Fruit fly (Drosophila melanogaster): ENCODE measurements around the gene Nrx-1.

The Nrx-1 gene

DNA sequence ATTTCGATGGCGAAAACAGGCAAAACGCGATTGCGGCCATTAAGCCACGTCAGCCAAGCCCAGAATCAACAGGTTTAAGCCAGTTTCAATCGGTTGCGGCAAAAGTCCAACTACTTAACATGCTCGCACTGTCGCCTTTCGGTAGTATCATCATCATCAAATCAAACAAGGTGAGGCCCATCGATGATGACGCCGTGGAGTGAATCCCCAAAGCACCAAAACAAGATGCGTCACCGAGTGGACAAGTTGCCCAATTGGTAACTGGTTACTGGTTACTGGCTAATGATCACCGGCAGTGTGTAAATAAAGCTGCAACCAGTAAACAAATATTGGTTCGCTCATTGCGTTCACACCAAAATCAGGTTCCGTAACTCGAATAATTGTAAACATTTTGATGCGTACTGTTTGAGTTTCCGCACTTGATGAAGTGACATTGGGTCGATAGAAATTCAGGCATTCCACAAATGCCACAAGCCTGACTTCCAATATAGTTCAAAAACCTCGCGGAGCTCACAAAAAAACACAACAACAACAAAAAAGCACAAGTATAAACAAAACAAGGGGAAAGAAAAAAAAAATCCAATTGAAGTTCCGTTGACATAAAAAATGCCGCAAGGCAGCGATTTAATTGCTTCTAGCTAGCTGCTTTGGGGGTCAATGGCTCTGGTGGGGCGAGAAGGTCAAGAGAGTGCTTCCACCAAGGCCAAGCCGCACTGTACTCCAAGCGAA is 56.2 kb downstream of the Nrx-1 start (continued):
- no peak for TF ChIP-seq Gug (GFP tag; IDR thresholded peaks at IDR 0.05)
- TF ChIP-seq CG16815 (GFP tag; optimal IDR thresholded peaks at IDR 0.05): no peak
- 0 out of 3 replicates have a peak, but pooled peaks have one; percentile 37 for TF ChIP-seq H15 (GFP tag; IDR thresholded peaks at IDR 0.05)
- TF ChIP-seq Asciz (GFP tag; optimal IDR thresholded peaks at IDR 0.05): peak; percentile 91
- TF ChIP-seq CG10366 (GFP tag; IDR thresholded peaks at IDR 0.05): no peak
- TF ChIP-seq CG10321 (GFP tag; IDR thresholded peaks at IDR 0.05): 0 out of 2 replicates have a peak, but pooled peaks have one; percentile 21
- no peak for TF ChIP-seq ind (GFP tag; optimal IDR thresholded peaks at IDR 0.05)
- peak; percentile 78 for TF ChIP-seq CG13296 (GFP tag; optimal IDR thresholded peaks at IDR 0.05)
- peak; percentile 11; the same call in 1 of the 2 replicates for TF ChIP-seq CG14441 (GFP tag; IDR thresholded peaks at IDR 0.05)
- TF ChIP-seq peb (GFP tag; IDR thresholded peaks at IDR 0.05): no peak
- TF ChIP-seq run (tag; optimal IDR thresholded peaks at IDR 0.05): peak; percentile 59
- TF ChIP-seq her (GFP tag; optimal IDR thresholded peaks at IDR 0.05): peak; percentile 53
- TF ChIP-seq Scr (GFP tag; IDR thresholded peaks at IDR 0.05; ENCODE audit: partially characterized antibody): no peak
- TF ChIP-seq CG13775 (GFP tag; optimal IDR thresholded peaks at IDR 0.05): no peak
- TF ChIP-seq CG11695 (GFP tag; IDR thresholded peaks at IDR 0.05): peak; percentile 58; the same call in 1 of the 3 replicates
- peak; percentile 35 to 77 for TF ChIP-seq Pdp1 (GFP tag; optimal IDR thresholded peaks at IDR 0.05)
- TF ChIP-seq dysf (GFP tag; IDR thresholded peaks at IDR 0.05): no peak
- TF ChIP-seq CG12659 (GFP tag; optimal IDR thresholded peaks at IDR 0.05): peak; percentile 56
- TF ChIP-seq vnd (GFP tag; IDR thresholded peaks at IDR 0.05; ENCODE audit: partially characterized antibody): no peak
- TF ChIP-seq stc (GFP tag; IDR thresholded peaks at IDR 0.05): peak; percentile 58; the same call in 1 of the 2 replicates
- peak; percentile 29 for TF ChIP-seq dmrt11E (tag; optimal IDR thresholded peaks at IDR 0.05)
- TF ChIP-seq NC2β (GFP tag; optimal IDR thresholded peaks at IDR 0.05): no peak
- TF ChIP-seq CG10147 (GFP tag; optimal IDR thresholded peaks at IDR 0.05): peak; percentile 19
- TF ChIP-seq Opbp (GFP tag; IDR thresholded peaks at IDR 0.05; ENCODE audit: partially characterized antibody): no peak
- no peak for TF ChIP-seq tgo (GFP tag; IDR thresholded peaks at IDR 0.05)
- TF ChIP-seq Fer3 (tag; optimal IDR thresholded peaks at IDR 0.05): peak; percentile 52
- TF ChIP-seq Kr (GFP tag; optimal IDR thresholded peaks at IDR 0.05): no peak
- TF ChIP-seq CG7786 (GFP tag; optimal IDR thresholded peaks at IDR 0.05): no peak
- TF ChIP-seq CHES-1-like (GFP tag; optimal IDR thresholded peaks at IDR 0.05): peak; percentile 49
- peak; percentile 75 for TF ChIP-seq CG4707 (GFP tag; optimal IDR thresholded peaks at IDR 0.05)
- peak; percentile 42 for TF ChIP-seq btn (GFP tag; optimal IDR thresholded peaks at IDR 0.05)
- peak; percentile 40; the same call in 1 of the 2 replicates for TF ChIP-seq E2f2 (GFP tag; IDR thresholded peaks at IDR 0.05)
- TF ChIP-seq sd (tag; optimal IDR thresholded peaks at IDR 0.05): peak; percentile 95
- no peak for TF ChIP-seq TFAM (GFP tag; optimal IDR thresholded peaks at IDR 0.05)
- TF ChIP-seq CG12942 (GFP tag; optimal IDR thresholded peaks at IDR 0.05): peak; percentile 36
- 0 out of 2 replicates have a peak, but pooled peaks have one; percentile 16 for TF ChIP-seq cas (GFP tag; IDR thresholded peaks at IDR 0.05)
- no peak for TF ChIP-seq sisA (GFP tag; IDR thresholded peaks at IDR 0.05)
- TF ChIP-seq kay (GFP tag; optimal IDR thresholded peaks at IDR 0.05): peak; percentile 53
- no peak for TF ChIP-seq sna (GFP tag; IDR thresholded peaks at IDR 0.05; ENCODE audit: partially characterized antibody)
- TF ChIP-seq jumu (GFP tag; optimal IDR thresholded peaks at IDR 0.05): peak; percentile 10
- TF ChIP-seq fd3F (GFP tag; optimal IDR thresholded peaks at IDR 0.05): peak; percentile 43
- peak; percentile 69 for TF ChIP-seq dmrt99B (tag; optimal IDR thresholded peaks at IDR 0.05)
- TF ChIP-seq CG7928 (GFP tag; optimal IDR thresholded peaks at IDR 0.05): no peak
- peak; percentile 78 for TF ChIP-seq CG17568 (GFP tag; optimal IDR thresholded peaks at IDR 0.05)
- peak; percentile 87 for TF ChIP-seq ci (GFP tag; IDR thresholded peaks at IDR 0.05)
- TF ChIP-seq CrebB (tag; optimal IDR thresholded peaks at IDR 0.05): peak; percentile 86
- TF ChIP-seq Awh (GFP tag; IDR thresholded peaks at IDR 0.05): peak; percentile 85
- peak; percentile 62 for TF ChIP-seq CG18764 (GFP tag; optimal IDR thresholded peaks at IDR 0.05)
- TF ChIP-seq gem (tag; optimal IDR thresholded peaks at IDR 0.05): peak; percentile 57

Data from whole organism, embryonic.